Worm (Caenorhabditis elegans) whole organism, L4/young adult: ENCODE results near the gene C33G3.4.

Source experiments
- W03F9.2 ChIP-seq: fragments of 150-350 bp; optimal IDR thresholded peaks from 2 replicates; lab custom pipeline; 2014; ENCODE audit warnings: missing biosample characterization, missing genetic modification characterization
- him-1 ChIP-seq: sonication (generic microtip); optimal IDR thresholded peaks from 2 replicates; lab custom pipeline; 2016; ENCODE audit warnings: missing genotype, missing genetic modification reagents, missing genetic modification characterization, missing compliant biosample characterization

DNA sequence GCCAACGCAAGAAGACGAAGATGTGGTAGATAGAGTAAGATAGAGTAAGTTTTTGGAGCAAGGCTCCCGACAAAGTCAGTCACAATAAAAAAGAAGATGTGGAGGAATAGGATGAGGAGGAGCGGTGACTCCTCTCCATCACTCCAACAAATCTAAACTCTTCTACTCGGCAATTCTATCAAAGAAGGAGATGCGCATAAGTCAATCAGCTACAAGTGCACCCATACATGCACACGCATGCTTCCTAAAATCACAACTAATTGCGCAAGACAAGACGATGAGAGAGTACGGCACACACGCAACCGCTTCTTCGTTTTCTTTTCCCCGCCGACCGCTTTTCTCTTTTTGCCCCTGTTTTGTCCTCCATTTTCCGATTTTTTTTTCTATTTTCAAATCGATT, 23.4 kb upstream of the C33G3.4 start:
- TF ChIP-seq him-1, result no peak
- no peak for TF ChIP-seq W03F9.2 (tag; lab: Kevin White, UChicago)
